Worm (Caenorhabditis elegans) whole organism, L1 larva: ENCODE data around the gene alr-1.

Experiments used
- lin-15B ChIP-seq: fragments of 150-350 bp; sonication (generic microtip); optimal IDR thresholded peaks from 3 replicates; lab custom pipeline; 2014; ENCODE audit warnings: missing biosample characterization, missing genetic modification characterization
- nhr-237 ChIP-seq: fragments of 150-350 bp; optimal IDR thresholded peaks from 2 replicates; lab custom pipeline; 2014; ENCODE audit warnings: missing biosample characterization, missing genetic modification characterization
- nhr-28 ChIP-seq: fragments of 150-350 bp; optimal IDR thresholded peaks from 2 replicates; lab custom pipeline; 2014; ENCODE audit warnings: missing biosample characterization, missing genetic modification characterization

DNA sequence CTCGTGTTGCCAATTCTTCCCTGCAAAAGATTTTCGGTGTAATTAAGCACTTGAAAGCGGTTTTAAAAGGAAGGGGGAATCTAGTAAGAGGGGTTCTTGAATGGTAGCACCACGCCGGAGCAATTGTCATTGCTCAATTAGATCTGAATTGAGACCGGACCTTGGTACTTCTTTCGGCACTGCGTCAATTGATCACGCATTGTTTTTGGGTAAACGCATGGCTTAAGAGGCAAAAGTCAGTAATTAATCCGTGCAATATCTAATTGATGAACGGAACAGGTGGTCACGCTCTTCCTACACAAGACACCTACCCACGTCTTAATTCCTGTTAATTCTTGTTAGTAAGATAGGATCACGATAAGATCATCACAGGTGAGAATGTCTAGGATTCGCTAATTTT lies 1.4 kb downstream of the alr-1 start:
- TF ChIP-seq lin-15B (tag; lab: Kevin White, UChicago) (no peak), nhr-237 (tag; lab: Kevin White, UChicago) (no peak), nhr-28 (no peak)
